Worm (Caenorhabditis elegans): Measurements from ENCODE around the gene T22D1.18.
A peak's percentile ranks its signal among the peaks of the same experiment; 100 is the strongest.

The T22D1.18 gene

DNA sequence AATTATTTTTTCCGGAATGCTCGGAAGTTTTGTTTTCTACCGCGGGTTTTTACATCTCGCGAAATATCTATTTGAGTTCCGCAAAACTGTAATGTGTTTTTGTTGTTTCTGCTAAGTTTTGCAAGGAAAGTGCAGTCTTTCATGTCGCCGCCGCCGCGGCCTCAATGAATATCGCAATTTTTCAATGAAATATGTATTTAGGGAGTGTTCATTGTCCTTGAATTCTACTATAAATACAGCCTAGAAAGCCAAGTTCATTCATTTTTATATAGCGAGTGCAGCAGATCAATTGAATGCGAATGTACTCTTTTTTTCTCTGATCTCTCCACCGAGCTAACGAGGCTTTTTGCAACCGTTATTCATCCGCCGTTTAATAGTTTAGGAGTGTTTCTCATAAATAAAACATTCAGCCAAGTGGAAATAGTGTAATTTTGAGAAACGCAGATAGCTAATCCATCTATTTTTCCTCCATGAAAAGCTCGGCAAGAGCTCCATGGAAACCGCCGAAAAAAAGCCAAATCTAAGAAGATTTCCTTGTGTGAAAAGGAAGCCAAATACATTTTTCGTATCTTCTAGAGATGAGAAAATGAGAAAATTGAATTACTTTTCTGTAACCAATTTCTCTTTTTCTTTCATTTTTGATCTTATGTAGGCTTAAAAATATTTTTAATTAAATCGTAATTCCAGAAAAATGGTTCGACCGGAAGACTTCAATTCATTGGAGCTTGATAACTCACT lies 6.9 kb downstream of the T22D1.18 start, which contains the start of gene T22D1.3:
Gene T22D1.3 (plus strand): TSS at position 688 of the 738 bp plus-strand sequence.
- TF ChIP-seq lin-32 (GFP tag; optimal IDR thresholded peaks at IDR 0.05) (no peak), mls-2 (tag; optimal IDR thresholded peaks at IDR 0.05) (no peak)

DNA sequence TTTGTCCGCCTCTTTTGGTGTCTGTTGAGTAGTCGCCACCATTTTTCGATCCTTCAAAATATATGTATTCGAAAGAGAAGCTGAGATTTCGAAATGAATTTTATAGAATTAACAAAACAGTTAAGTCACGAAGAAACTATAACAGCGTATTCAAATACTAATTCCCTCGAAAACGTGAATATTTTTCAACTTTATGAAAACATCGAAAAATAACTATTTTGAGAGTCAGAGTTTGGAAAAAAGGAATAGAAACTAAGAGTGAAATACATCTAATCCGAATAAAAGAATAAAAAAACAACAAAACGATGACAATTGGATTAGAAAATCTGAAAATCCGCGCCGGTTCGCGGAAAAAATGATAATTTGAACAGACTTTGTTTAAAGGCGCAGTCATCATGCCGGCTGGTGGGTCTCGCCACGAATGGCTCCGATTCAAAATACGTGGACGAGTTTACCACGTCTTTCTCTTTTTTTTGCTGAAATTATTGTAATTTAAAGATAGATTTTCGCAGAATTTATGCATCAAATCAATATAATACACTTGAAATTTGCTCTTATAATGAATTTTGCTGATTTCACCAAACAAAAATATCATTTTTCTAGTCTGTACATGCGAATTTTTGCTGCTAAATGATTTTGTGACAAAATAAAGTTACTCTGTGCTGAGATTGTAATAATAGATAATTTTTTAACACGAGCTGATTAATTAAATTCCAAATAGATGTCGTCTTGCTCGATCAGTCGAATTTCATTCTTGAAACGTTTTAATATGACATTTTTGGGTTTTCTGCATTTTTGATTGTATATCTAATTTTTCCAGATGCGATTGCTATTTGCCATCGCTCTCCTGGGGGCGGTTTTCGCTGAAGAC lies 9.9 kb downstream of the T22D1.18 start, which contains the start of the genes rpn-1 and ribo-1:
Gene rpn-1 (minus strand): TSS at position 51 of the 871 bp plus-strand sequence.
Gene ribo-1 (plus strand): TSS at position 821 of the 871 bp plus-strand sequence.
- TF ChIP-seq nhr-2 (tag; optimal IDR thresholded peaks at IDR 0.05) (no peak), zip-8 (tag; optimal IDR thresholded peaks at IDR 0.05) (no peak), nhr-237 (tag; optimal IDR thresholded peaks at IDR 0.05) (peak; percentile 22), mep-1 (tag; optimal IDR thresholded peaks at IDR 0.05) (peak; percentile 15), cnd-1 (tag; optimal IDR thresholded peaks at IDR 0.05) (no peak), ceh-43 (GFP tag; optimal IDR thresholded peaks at IDR 0.05) (no peak), lsy-2 (tag; optimal IDR thresholded peaks at IDR 0.05) (no peak), ham-2 (GFP tag; optimal IDR thresholded peaks at IDR 0.05) (no peak), mab-5 (tag; optimal IDR thresholded peaks at IDR 0.05) (no peak), ceh-39 (tag; optimal IDR thresholded peaks at IDR 0.05) (no peak)

DNA sequence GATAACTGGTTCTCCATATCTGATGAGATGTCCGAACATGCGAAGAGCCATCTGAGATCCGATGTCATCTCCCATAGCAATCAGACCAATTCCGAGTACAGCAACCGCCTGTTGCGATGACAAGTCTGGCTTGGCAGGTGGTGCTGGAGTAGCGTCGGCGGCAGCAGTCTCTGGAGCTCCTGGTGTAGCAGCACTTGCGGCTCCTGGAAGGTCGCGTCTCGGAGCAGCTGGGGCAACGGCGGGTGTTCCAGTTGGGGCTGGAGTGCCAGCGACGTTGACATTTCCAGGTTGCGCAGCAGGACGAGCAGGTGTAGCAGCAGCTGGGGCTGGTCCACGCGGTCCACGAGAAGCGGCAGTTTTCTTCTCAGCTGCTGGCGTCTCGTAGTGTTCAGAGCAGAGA lies 12.5 kb downstream of the T22D1.18 start:
- TF ChIP-seq pha-4 (tag; optimal IDR thresholded peaks at IDR 0.05) (no peak), M03D4.4 (tag; optimal IDR thresholded peaks at IDR 0.05) (no peak), unc-120 (tag; optimal IDR thresholded peaks at IDR 0.05; ENCODE audit: poor library complexity, severe bottlenecking) (no peak), nhr-28 (tag; optimal IDR thresholded peaks at IDR 0.05) (no peak), nhr-237 (tag; optimal IDR thresholded peaks at IDR 0.05) (no peak), mep-1 (tag; optimal IDR thresholded peaks at IDR 0.05) (no peak), nhr-12 (tag; optimal IDR thresholded peaks at IDR 0.05) (no peak), bed-3 (GFP tag; optimal IDR thresholded peaks at IDR 0.05) (no peak), nhr-2 (tag; optimal IDR thresholded peaks at IDR 0.05) (no peak), zip-8 (tag; optimal IDR thresholded peaks at IDR 0.05) (no peak), ham-2 (GFP tag; optimal IDR thresholded peaks at IDR 0.05) (no peak), elt-1 (tag; optimal IDR thresholded peaks at IDR 0.05; ENCODE audit: borderline replicate concordance, insufficient read depth) (no peak), ztf-11 (tag; optimal IDR thresholded peaks at IDR 0.05) (no peak), elt-3 (tag; optimal IDR thresholded peaks at IDR 0.05) (no peak)

DNA sequence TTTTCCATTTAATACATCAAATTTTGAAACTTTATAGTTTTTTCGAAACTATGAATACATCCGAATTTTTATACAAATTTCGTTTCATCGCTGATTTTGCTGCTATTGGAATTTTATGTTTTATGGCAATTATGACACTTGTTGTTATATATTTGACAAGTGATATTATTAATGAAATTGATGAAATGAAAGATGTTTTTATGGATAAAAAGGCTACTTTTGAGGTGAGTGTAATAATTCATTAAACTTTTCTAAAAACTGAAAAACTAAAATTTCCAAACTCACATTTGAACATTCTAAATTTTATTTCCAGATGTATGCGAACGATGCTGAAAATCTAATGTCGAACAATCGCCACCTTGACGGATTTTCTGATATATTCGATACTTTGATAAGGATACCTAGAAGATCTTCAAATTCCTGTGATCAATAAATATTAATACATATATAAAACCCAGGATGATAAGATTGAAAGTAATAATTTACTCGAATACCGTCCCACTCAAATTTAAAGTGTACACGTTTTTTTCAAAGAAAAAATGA lies 13.9 kb downstream of the T22D1.18 start, which contains the start of the genes T22D1.17 and T22D1.8:
Gene T22D1.17 (plus strand): TSS at position 51 of the 543 bp plus-strand sequence.
Gene T22D1.8 (minus strand): TSS at position 402 of the 543 bp plus-strand sequence.
- TF ChIP-seq sem-2 (GFP tag; optimal IDR thresholded peaks at IDR 0.05) (no peak), nhr-76 (tag; optimal IDR thresholded peaks at IDR 0.05) (no peak), ceh-43 (GFP tag; optimal IDR thresholded peaks at IDR 0.05) (no peak), mab-5 (tag; optimal IDR thresholded peaks at IDR 0.05) (no peak), nhr-237 (tag; optimal IDR thresholded peaks at IDR 0.05) (no peak), ces-1 (GFP tag; optimal IDR thresholded peaks at IDR 0.05) (no peak), pha-4 (tag; optimal IDR thresholded peaks at IDR 0.05) (no peak)

DNA sequence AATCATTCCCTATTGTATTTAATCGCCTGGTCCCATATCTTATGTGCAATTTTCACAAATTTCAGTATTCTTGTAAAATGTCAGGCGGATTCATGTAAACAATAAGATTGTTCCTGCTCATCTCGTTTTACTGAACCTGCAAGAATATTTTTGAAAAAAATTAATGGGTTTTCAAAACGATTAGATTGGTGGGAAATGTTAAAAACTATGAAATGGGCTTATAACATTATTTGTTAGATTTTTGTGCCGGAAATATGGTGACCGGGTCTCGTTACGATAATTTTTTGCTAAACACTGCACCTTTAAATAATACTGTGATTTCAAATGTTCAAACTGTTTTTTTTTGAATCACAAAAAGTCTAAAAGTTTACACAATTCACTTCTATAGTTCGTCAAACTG lies 14.5 kb downstream of the T22D1.18 start:
- no peak for TF ChIP-seq pha-4 (tag; optimal IDR thresholded peaks at IDR 0.05)
- TF ChIP-seq ceh-83 (GFP tag; optimal IDR thresholded peaks at IDR 0.05): no peak
- no peak for TF ChIP-seq M03D4.4 (tag; optimal IDR thresholded peaks at IDR 0.05)
- no peak for TF ChIP-seq drap-1 (GFP tag; optimal IDR thresholded peaks at IDR 0.05)
- TF ChIP-seq lsy-2 (tag; optimal IDR thresholded peaks at IDR 0.05): no peak
- TF ChIP-seq nhr-28 (tag; optimal IDR thresholded peaks at IDR 0.05): no peak
- no peak for TF ChIP-seq elt-1 (tag; optimal IDR thresholded peaks at IDR 0.05; ENCODE audit: borderline replicate concordance, insufficient read depth)
- no peak for TF ChIP-seq unc-62 (GFP tag; optimal IDR thresholded peaks at IDR 0.05)
